Worm (Caenorhabditis elegans): ENCODE data around the gene C26D10.7.

DNA sequence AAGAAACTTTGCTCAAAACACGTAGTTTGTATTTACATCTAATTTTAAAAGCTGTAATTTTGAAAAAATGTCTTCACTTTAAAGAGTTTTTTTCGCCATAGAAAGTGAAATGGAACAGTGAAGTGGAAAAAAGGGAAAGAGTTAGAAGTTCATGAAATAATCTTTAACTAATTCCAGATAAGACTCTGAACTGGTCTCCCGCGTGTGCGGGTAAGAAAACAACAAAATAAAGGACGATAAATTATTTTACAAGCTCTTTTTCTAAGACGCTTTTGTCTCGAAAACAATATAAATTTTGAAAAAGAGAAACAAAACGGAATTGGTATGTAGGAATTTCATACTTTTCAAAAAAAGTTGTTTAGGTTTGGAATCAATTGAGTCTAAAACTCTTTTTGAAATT is 17.0 kb upstream of the C26D10.7 start:
- TF ChIP-seq unc-39 (tag; optimal IDR thresholded peaks at IDR 0.05) (no peak), C34F6.9 (tag; optimal IDR thresholded peaks at IDR 0.05) (no peak), nhr-237 (tag; optimal IDR thresholded peaks at IDR 0.05) (no peak), dmd-4 (tag; optimal IDR thresholded peaks at IDR 0.05) (no peak), nhr-77 (tag; optimal IDR thresholded peaks at IDR 0.05) (no peak), blmp-1 (tag; optimal IDR thresholded peaks at IDR 0.05; ENCODE audit: insufficient read depth) (no peak), aly-2 (tag; optimal IDR thresholded peaks at IDR 0.05) (no peak), ama-1 (optimal IDR thresholded peaks at IDR 0.05) (no peak), ceh-82 (tag; optimal IDR thresholded peaks at IDR 0.05) (no peak), snpc-4 (tag; optimal IDR thresholded peaks at IDR 0.05) (no peak), lsy-2 (tag; optimal IDR thresholded peaks at IDR 0.05) (no peak), ZK546.5 (tag; optimal IDR thresholded peaks at IDR 0.05) (no peak), zag-1 (tag; optimal IDR thresholded peaks at IDR 0.05) (no peak), nhr-10 (tag; optimal IDR thresholded peaks at IDR 0.05) (no peak)

All from whole organism, L2 larva.